Fruit fly (Drosophila melanogaster) whole organism, embryonic: ENCODE measurements around the gene CG18507.

ENCODE experiments used
- Asciz ChIP-seq: fragments of 200-800 bp; sonication (Bioruptor generic); optimal IDR thresholded peaks from 2 replicates; lab custom pipeline; 2017; ENCODE audit warnings: missing biosample characterization, mild to moderate bottlenecking, missing genetic modification characterization, missing genetic modification reagents
- Awh ChIP-seq: fragments of 200-800 bp; sonication (Bioruptor generic); IDR thresholded peaks from 2 replicates; pipeline ENCODE4, ENCODE4 v1.3.6; 2022; ENCODE audit warnings: missing biosample characterization, missing genetic modification characterization
- CG10959 ChIP-seq: fragments of 200-800 bp; sonication (Bioruptor generic); IDR thresholded peaks from 2 replicates; pipeline ENCODE4 v1.3.6; 2022; ENCODE audit warnings: missing biosample characterization, missing genetic modification characterization
- CG12659 ChIP-seq: fragments of 200-800 bp; sonication (Bioruptor generic); optimal IDR thresholded peaks from 3 replicates; lab custom pipeline; 2017; ENCODE audit warnings: mild to moderate bottlenecking, missing biosample characterization, missing genetic modification reagents, missing genetic modification characterization
- CG14014 ChIP-seq: fragments of 200-800 bp; sonication (Bioruptor generic); IDR thresholded peaks from 2 replicates; pipeline ENCODE4 v1.3.6; 2022; ENCODE audit warnings: missing biosample characterization, missing genetic modification characterization
- CG17328 ChIP-seq: fragments of 200-800 bp; sonication (Bioruptor generic); IDR thresholded peaks from 2 replicates; pipeline ENCODE4 v1.3.6; 2022; ENCODE audit warnings: missing biosample characterization, missing genetic modification characterization
- CG18599 ChIP-seq: fragments of 200-800 bp; sonication (Bioruptor generic); optimal IDR thresholded peaks from 3 replicates; lab custom pipeline; 2017; ENCODE audit warnings: missing biosample characterization, missing genetic modification characterization, mild to moderate bottlenecking, moderate library complexity, missing genetic modification reagents
- CG18764 ChIP-seq: fragments of 200-800 bp; sonication (Bioruptor generic); optimal IDR thresholded peaks from 3 replicates; lab custom pipeline; 2016; ENCODE audit warnings: missing biosample characterization, missing genetic modification characterization
- CG2116 ChIP-seq: fragments of 200-800 bp; sonication (Bioruptor generic); optimal IDR thresholded peaks from 3 replicates; lab custom pipeline; 2018; ENCODE audit warnings: missing biosample characterization, mild to moderate bottlenecking, missing genetic modification characterization
- CG2120 ChIP-seq: fragments of 200-800 bp; sonication (Bioruptor generic); optimal IDR thresholded peaks from 3 replicates; lab custom pipeline; 2016; ENCODE audit warnings: missing biosample characterization, missing genetic modification characterization
- CG2712 ChIP-seq: fragments of 200-800 bp; optimal IDR thresholded peaks from 3 replicates; lab custom pipeline; 2019; ENCODE audit warnings: missing biosample characterization, mild to moderate bottlenecking, missing genetic modification characterization, moderate library complexity
- CG31365 ChIP-seq: fragments of 200-800 bp; sonication (Bioruptor generic); optimal IDR thresholded peaks from 2 replicates; lab custom pipeline; 2018; ENCODE audit warnings: missing biosample characterization, mild to moderate bottlenecking, missing genetic modification characterization
- CG3407 ChIP-seq: fragments of 200-800 bp; sonication (Bioruptor generic); optimal IDR thresholded peaks from 2 replicates; lab custom pipeline; 2018; ENCODE audit warnings: missing biosample characterization, mild to moderate bottlenecking, missing genetic modification characterization
- CG4328 ChIP-seq: fragments of 200-800 bp; sonication (Bioruptor generic); optimal IDR thresholded peaks from 3 replicates; lab custom pipeline; 2017; ENCODE audit warnings: missing biosample characterization, missing genetic modification reagents, missing genetic modification characterization
- CG4360 ChIP-seq: fragments of 200-800 bp; sonication (Bioruptor generic); IDR thresholded peaks from 2 replicates; pipeline ENCODE4 v1.3.6; 2022; ENCODE audit warnings: missing biosample characterization, missing genetic modification characterization
- CG43689 ChIP-seq: fragments of 200-800 bp; sonication (Bioruptor generic); IDR thresholded peaks from 2 replicates; pipeline ENCODE4 v1.3.6; 2022; ENCODE audit warnings: missing biosample characterization, missing genetic modification characterization
- CG4617 ChIP-seq: fragments of 200-800 bp; sonication (Bioruptor generic); optimal IDR thresholded peaks from 3 replicates; lab custom pipeline; 2016; ENCODE audit warnings: missing biosample characterization, missing genetic modification characterization, borderline replicate concordance
- CG6254 ChIP-seq: fragments of 200-800 bp; sonication (Bioruptor generic); optimal IDR thresholded peaks from 3 replicates; lab custom pipeline; 2017; ENCODE audit warnings: mild to moderate bottlenecking, missing biosample characterization, missing genetic modification reagents, missing genetic modification characterization
- CG9817 ChIP-seq: fragments of 200-800 bp; sonication (Bioruptor generic); optimal IDR thresholded peaks from 2 replicates; lab custom pipeline; 2018; ENCODE audit warnings: missing biosample characterization, mild to moderate bottlenecking, missing genetic modification characterization, moderate library complexity
- Fer2 ChIP-seq: fragments of 200-800 bp; sonication (Bioruptor generic); optimal IDR thresholded peaks from 2 replicates; lab custom pipeline; 2018; ENCODE audit warnings: missing biosample characterization, mild to moderate bottlenecking, missing genetic modification characterization, moderate library complexity
- HLH3B ChIP-seq: fragments of 200-800 bp; sonication (Bioruptor generic); IDR thresholded peaks from 2 replicates; pipeline ENCODE4 v1.3.6; 2022; ENCODE audit warnings: missing biosample characterization, missing genetic modification characterization
- Hmx ChIP-seq: fragments of 200-800 bp; sonication (Bioruptor generic); optimal IDR thresholded peaks from 2 replicates; lab custom pipeline; 2016; ENCODE audit warnings: missing biosample characterization, missing genetic modification characterization
- Hr51 ChIP-seq, 2 experiments: fragments of 200-800 bp; sonication (Bioruptor generic); optimal IDR thresholded peaks; 2 replicates in 1 of 2; 3 replicates in 1 of 2; lab custom pipeline; 2016 to 2018; ENCODE audit warnings: missing biosample characterization in 2 of 2, missing genetic modification characterization in 2 of 2, mild to moderate bottlenecking in 1 of 2, moderate library complexity in 1 of 2
- Meics ChIP-seq: fragments of 200-800 bp; sonication (Bioruptor generic); optimal IDR thresholded peaks from 2 replicates; lab custom pipeline; 2017; ENCODE audit warnings: missing biosample characterization, mild to moderate bottlenecking, missing genetic modification characterization
- PHDP ChIP-seq: fragments of 200-800 bp; sonication (Bioruptor generic); optimal IDR thresholded peaks from 3 replicates; lab custom pipeline; 2018; ENCODE audit warnings: missing biosample characterization, mild to moderate bottlenecking, missing genetic modification characterization, moderate library complexity
- Ssrp ChIP-seq: fragments of 200-800 bp; sonication (Bioruptor generic); optimal IDR thresholded peaks from 2 replicates; lab custom pipeline; 2018; ENCODE audit warnings: missing biosample characterization, mild to moderate bottlenecking, missing genetic modification characterization, moderate library complexity
- Xrp1 ChIP-seq: fragments of 200-800 bp; sonication (Bioruptor generic); IDR thresholded peaks from 2 replicates; pipeline ENCODE4 v1.3.6; 2022; ENCODE audit warnings: missing biosample characterization, missing genetic modification characterization
- ac ChIP-seq: fragments of 200-800 bp; sonication (Bioruptor generic); optimal IDR thresholded peaks from 3 replicates; lab custom pipeline; 2017; ENCODE audit warnings: missing biosample characterization, mild to moderate bottlenecking, missing genetic modification characterization
- al ChIP-seq: fragments of 200-800 bp; sonication (Bioruptor generic); IDR thresholded peaks from 2 replicates; pipeline ENCODE4 v1.3.6; 2022; ENCODE audit warnings: missing biosample characterization, missing genetic modification characterization
- aop ChIP-seq: fragments of 200-800 bp; sonication (Bioruptor generic); IDR thresholded peaks from 2 replicates; pipeline ENCODE4 v1.3.6; 2022; ENCODE audit warnings: missing biosample characterization, missing genetic modification characterization
- dati ChIP-seq: fragments of 200-800 bp; sonication (Bioruptor generic); IDR thresholded peaks from 2 replicates; pipeline ENCODE4 v1.3.6; 2022; ENCODE audit warnings: missing biosample characterization, missing genetic modification characterization
- exex ChIP-seq: fragments of 200-800 bp; sonication (Bioruptor generic); optimal IDR thresholded peaks from 4 replicates; lab custom pipeline; 2018; ENCODE audit warnings: missing biosample characterization, mild to moderate bottlenecking, missing genetic modification characterization, moderate library complexity
- fd96Cb ChIP-seq: fragments of 200-800 bp; sonication (Bioruptor generic); optimal IDR thresholded peaks from 2 replicates; lab custom pipeline; 2018; ENCODE audit warnings: missing biosample characterization, mild to moderate bottlenecking, missing genetic modification characterization, moderate library complexity
- ftz-f1 ChIP-seq: fragments of 200-800 bp; sonication (Bioruptor generic); optimal IDR thresholded peaks from 2 replicates; lab custom pipeline; 2016; ENCODE audit warnings: missing biosample characterization, missing genetic modification characterization
- kni ChIP-seq: fragments of 200-800 bp; sonication (Bioruptor generic); optimal IDR thresholded peaks from 3 replicates; lab custom pipeline; 2017; ENCODE audit warnings: mild to moderate bottlenecking, missing biosample characterization, missing genetic modification reagents, missing genetic modification characterization
- lbe ChIP-seq: fragments of 200-800 bp; sonication (Bioruptor generic); optimal IDR thresholded peaks from 2 replicates; lab custom pipeline; 2016; ENCODE audit warnings: missing biosample characterization, mild to moderate bottlenecking, missing genetic modification characterization
- nerfin-1 ChIP-seq: fragments of 200-800 bp; sonication (Bioruptor generic); optimal IDR thresholded peaks from 3 replicates; lab custom pipeline; 2019; ENCODE audit warnings: missing biosample characterization, mild to moderate bottlenecking, missing genetic modification characterization, moderate library complexity
- peb ChIP-seq: fragments of 200-800 bp; sonication (Bioruptor generic); IDR thresholded peaks from 2 replicates; pipeline ENCODE4 v1.3.6; 2022; ENCODE audit warnings: missing biosample characterization, missing genetic modification characterization
- pho ChIP-seq: fragments of 200-800 bp; sonication (Bioruptor generic); optimal IDR thresholded peaks from 2 replicates; lab custom pipeline; 2016; ENCODE audit warnings: missing biosample characterization, missing genetic modification characterization
- ranshi ChIP-seq: fragments of 200-800 bp; sonication (Bioruptor generic); IDR thresholded peaks from 2 replicates; pipeline ENCODE4 v1.3.6; 2022; ENCODE audit warnings: missing biosample characterization, missing genetic modification characterization
- row ChIP-seq: fragments of 200-800 bp; sonication (Bioruptor generic); IDR thresholded peaks from 3 replicates; pipeline ENCODE4 v1.3.6; 2022; ENCODE audit warnings: missing biosample characterization, missing genetic modification characterization
- scrt ChIP-seq: fragments of 200-800 bp; sonication (Bioruptor generic); optimal IDR thresholded peaks from 2 replicates; lab custom pipeline; 2018; ENCODE audit warnings: missing biosample characterization, mild to moderate bottlenecking, missing genetic modification characterization, moderate library complexity
- sens ChIP-seq: fragments of 200-800 bp; sonication (Bioruptor generic); peaks from one replicate; lab custom pipeline; 2016; ENCODE audit warnings: missing biosample characterization, missing genetic modification characterization
- ssp ChIP-seq: fragments of 200-800 bp; sonication (Bioruptor generic); IDR thresholded peaks from 2 replicates; pipeline ENCODE4 v1.3.6; 2022; ENCODE audit warnings: missing biosample characterization, missing genetic modification characterization
- sug ChIP-seq: fragments of 200-800 bp; optimal IDR thresholded peaks from 2 replicates; lab custom pipeline; 2019; ENCODE audit warnings: missing biosample characterization, mild to moderate bottlenecking, missing genetic modification characterization, moderate library complexity
- tap ChIP-seq: fragments of 200-800 bp; optimal IDR thresholded peaks from 3 replicates; lab custom pipeline; 2019; ENCODE audit warnings: missing biosample characterization, mild to moderate bottlenecking, missing genetic modification characterization, moderate library complexity
- tup ChIP-seq: fragments of 200-800 bp; sonication (Bioruptor generic); optimal IDR thresholded peaks from 2 replicates; lab custom pipeline; 2016; ENCODE audit warnings: missing biosample characterization, mild to moderate bottlenecking, missing genetic modification characterization, moderate library complexity
- tx ChIP-seq: fragments of 200-800 bp; sonication (Bioruptor generic); optimal IDR thresholded peaks from 2 replicates; lab custom pipeline; 2016; ENCODE audit warnings: missing biosample characterization, missing genetic modification characterization
- unc-4 ChIP-seq: fragments of 200-800 bp; sonication (Bioruptor generic); IDR thresholded peaks from 2 replicates; pipeline ENCODE4 v1.3.6; 2022; ENCODE audit warnings: missing biosample characterization, missing genetic modification characterization; ENCODE audit not compliant: partially characterized antibody
- unpg ChIP-seq: fragments of 200-800 bp; sonication (Bioruptor generic); optimal IDR thresholded peaks from 3 replicates; lab custom pipeline; 2018; ENCODE audit warnings: missing biosample characterization, mild to moderate bottlenecking, missing genetic modification characterization, moderate library complexity

CG18507 gene

dm6 chr2L:13666017-13666667 lies 817 bp downstream of the CG18507 start (continued):
- TF ChIP-seq al (GFP tag; lab: Robert Waterston, UW) (no peak), PHDP (tag; lab: Kevin White, UChicago) (no peak), Asciz (GFP tag; lab: Kevin White, UChicago) (peak; percentile 34), CG6254 (GFP tag; lab: Kevin White, UChicago) (no peak), HLH3B (GFP tag; lab: Robert Waterston, UW) (0 out of 2 replicates have a peak, but pooled peaks have one; percentile 14), tup (GFP tag; lab: Kevin White, UChicago) (no peak), tap (tag; lab: Kevin White, UChicago) (no peak), scrt (no peak), CG10959 (GFP tag; lab: Robert Waterston, UW) (no peak), row (peak; percentile 69), Ssrp (tag; lab: Kevin White, UChicago) (peak; percentile 46), Hmx (no peak), unpg (no peak), Hr51 (GFP tag; optimal IDR thresholded peaks at IDR 0.05; lab: Kevin White, UChicago) (no peak), CG2116 (GFP tag; lab: Kevin White, UChicago) (no peak), lbe (GFP tag; lab: Kevin White, UChicago) (no peak), Meics (GFP tag; lab: Kevin White, UChicago) (no peak), CG43689 (no peak), exex (no peak), kni (GFP tag; lab: Kevin White, UChicago) (peak; percentile 65), fd96Cb (tag; lab: Kevin White, UChicago) (peak; percentile 8), sens (GFP tag; lab: Kevin White, UChicago) (peak; percentile 81), aop (GFP tag; lab: Robert Waterston, UW) (no peak), CG18599 (no peak), Fer2 (tag; lab: Kevin White, UChicago) (no peak), ac (GFP tag; lab: Kevin White, UChicago) (no peak), CG3407 (no peak), CG17328 (GFP tag; lab: Robert Waterston, UW) (peak; percentile 64), Xrp1 (GFP tag; lab: Robert Waterston, UW) (peak; percentile 33; the same call in 1 of the 2 replicates), peb (GFP tag; lab: Robert Waterston, UW) (0 out of 2 replicates have a peak, but pooled peaks have one; percentile 13), CG2712 (tag; lab: Kevin White, UChicago) (no peak), CG4328 (GFP tag; lab: Kevin White, UChicago) (no peak), ftz-f1 (GFP tag; lab: Kevin White, UChicago) (no peak), CG14014 (no peak), pho (GFP tag; lab: Kevin White, UChicago) (no peak), ssp (GFP tag; lab: Robert Waterston, UW) (no peak), sug (tag; lab: Kevin White, UChicago) (no peak), CG18764 (no peak), unc-4 (no peak), tx (no peak), Awh (peak; percentile 43; the same call in 1 of the 2 replicates), CG4360 (GFP tag; lab: Robert Waterston, UW) (peak; percentile 100), CG12659 (peak; percentile 21), ranshi (GFP tag; lab: Robert Waterston, UW) (no peak), dati (GFP tag; lab: Robert Waterston, UW) (no peak), CG2120 (GFP tag; lab: Kevin White, UChicago) (peak; percentile 26), CG9817 (tag; lab: Kevin White, UChicago) (no peak), nerfin-1 (tag; lab: Kevin White, UChicago) (peak; percentile 41), CG31365 (tag; lab: Kevin White, UChicago) (no peak), CG4617 (GFP tag; lab: Kevin White, UChicago) (no peak)
